Worm (Caenorhabditis elegans): ENCODE results near the gene ech-2.

The ech-2 gene

DNA sequence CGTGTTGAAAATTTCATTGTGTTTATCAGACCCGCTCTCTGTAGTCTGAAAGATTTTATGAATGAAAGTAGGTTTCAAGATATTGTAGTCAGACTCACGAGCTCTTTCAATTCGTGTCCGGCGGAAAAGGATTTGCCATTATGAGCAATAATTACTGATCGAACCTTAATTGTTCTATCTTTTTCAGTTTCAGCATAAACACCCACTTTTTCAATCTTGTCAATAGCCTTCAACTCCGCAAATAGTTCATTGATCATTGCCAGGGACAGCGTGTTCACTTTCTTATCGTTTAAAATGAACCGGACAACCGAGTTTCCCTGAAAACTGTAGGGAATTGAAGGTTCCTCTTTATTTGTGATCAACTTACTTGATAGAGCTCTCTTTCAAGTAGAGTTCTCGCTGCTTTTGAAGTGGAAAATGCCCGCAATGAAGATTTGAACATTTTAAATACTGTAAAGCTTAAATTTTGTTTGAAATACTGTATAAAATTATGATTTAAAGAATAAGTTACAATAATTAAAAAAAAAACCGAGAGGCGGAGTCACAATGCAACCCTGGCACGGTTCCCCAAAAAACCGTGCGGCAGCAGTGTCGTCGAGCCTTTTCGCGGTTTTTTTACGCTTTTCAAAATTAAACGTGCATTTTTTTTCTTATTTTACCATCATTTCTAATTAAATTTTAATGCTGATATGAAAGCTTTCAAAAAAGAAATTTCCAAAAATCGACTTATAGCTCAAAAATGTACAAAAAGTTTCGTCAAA, at the start of gene ech-2:
Gene ech-2 (minus strand): TSS at position 452 of the 761 bp plus-strand sequence.
- no peak for TF ChIP-seq unc-62 (GFP tag; optimal IDR thresholded peaks at IDR 0.05)
- no peak for TF ChIP-seq ces-1 (GFP tag; optimal IDR thresholded peaks at IDR 0.05)
- TF ChIP-seq elt-1 (tag; optimal IDR thresholded peaks at IDR 0.05; ENCODE audit: borderline replicate concordance, insufficient read depth), result no peak
- TF ChIP-seq elt-3 (tag; optimal IDR thresholded peaks at IDR 0.05), result no peak
- no peak for TF ChIP-seq bed-3 (GFP tag; optimal IDR thresholded peaks at IDR 0.05)
- TF ChIP-seq nhr-28 (tag; optimal IDR thresholded peaks at IDR 0.05), result no peak
- TF ChIP-seq ceh-39 (tag; optimal IDR thresholded peaks at IDR 0.05), result no peak
- no peak for TF ChIP-seq zip-8 (tag; optimal IDR thresholded peaks at IDR 0.05)
- no peak for TF ChIP-seq nhr-237 (tag; optimal IDR thresholded peaks at IDR 0.05)
- TF ChIP-seq ceh-43 (GFP tag; optimal IDR thresholded peaks at IDR 0.05), result no peak
- TF ChIP-seq flh-1 (GFP tag; optimal IDR thresholded peaks at IDR 0.05), result no peak
- TF ChIP-seq nhr-12 (tag; optimal IDR thresholded peaks at IDR 0.05), result no peak
- no peak for TF ChIP-seq lin-32 (GFP tag; optimal IDR thresholded peaks at IDR 0.05)
- no peak for TF ChIP-seq mls-2 (tag; optimal IDR thresholded peaks at IDR 0.05)
- no peak for TF ChIP-seq nhr-76 (tag; optimal IDR thresholded peaks at IDR 0.05)
- TF ChIP-seq ztf-11 (tag; optimal IDR thresholded peaks at IDR 0.05), result no peak
- no peak for TF ChIP-seq ham-2 (GFP tag; optimal IDR thresholded peaks at IDR 0.05)
- TF ChIP-seq mep-1 (tag; optimal IDR thresholded peaks at IDR 0.05), result peak; percentile 60
- peak; percentile 4 for TF ChIP-seq lsy-2 (tag; optimal IDR thresholded peaks at IDR 0.05)
- TF ChIP-seq snpc-4 (tag; optimal IDR thresholded peaks at IDR 0.05), result no peak
- TF ChIP-seq hlh-1 (tag; optimal IDR thresholded peaks at IDR 0.05), result peak; percentile 27

- TF ChIP-seq elt-1 (tag; optimal IDR thresholded peaks at IDR 0.05; ENCODE audit: borderline replicate concordance, insufficient read depth), result peak; percentile 5
- no peak for TF ChIP-seq nhr-76 (tag; optimal IDR thresholded peaks at IDR 0.05)
Measured at ce11 chrIV:11903676-11904075, 47.5 kb upstream of the ech-2 start.

- TF ChIP-seq nhr-28 (tag; optimal IDR thresholded peaks at IDR 0.05) (no peak), mls-2 (tag; optimal IDR thresholded peaks at IDR 0.05) (no peak), mep-1 (tag; optimal IDR thresholded peaks at IDR 0.05) (no peak), lin-32 (GFP tag; optimal IDR thresholded peaks at IDR 0.05) (no peak), flh-1 (GFP tag; optimal IDR thresholded peaks at IDR 0.05) (no peak), drap-1 (GFP tag; optimal IDR thresholded peaks at IDR 0.05) (no peak), tbx-8 (GFP tag; optimal IDR thresholded peaks at IDR 0.05) (no peak), sptf-1 (tag; optimal IDR thresholded peaks at IDR 0.05) (no peak), blmp-1 (tag; optimal IDR thresholded peaks at IDR 0.05) (no peak), pha-4 (tag; optimal IDR thresholded peaks at IDR 0.05) (no peak), elt-3 (tag; optimal IDR thresholded peaks at IDR 0.05) (no peak), ham-2 (GFP tag; optimal IDR thresholded peaks at IDR 0.05) (no peak)
Measured at ce11 chrIV:11902832-11903231, 46.7 kb upstream of the ech-2 start.

DNA sequence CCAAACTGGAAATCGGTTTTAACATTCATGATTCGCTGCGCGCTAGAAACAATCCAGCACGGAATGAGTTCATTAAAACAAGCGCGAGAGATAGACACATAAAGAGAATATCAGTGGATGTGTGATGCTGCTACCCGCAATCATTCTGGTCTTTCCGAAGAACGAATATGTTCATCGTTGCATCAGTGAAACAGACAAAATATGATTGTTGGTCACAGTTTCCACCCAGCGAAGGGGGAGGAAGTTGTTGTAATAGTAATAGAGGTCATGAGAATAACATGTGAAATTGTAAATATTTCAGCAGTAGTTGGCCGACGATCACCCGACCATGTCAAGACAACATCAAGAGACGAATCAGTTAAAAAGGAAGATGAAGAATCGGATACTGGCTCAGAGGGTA, 45.1 kb upstream of the ech-2 start:
- TF ChIP-seq mab-5 (tag; optimal IDR thresholded peaks at IDR 0.05) (no peak), nhr-12 (tag; optimal IDR thresholded peaks at IDR 0.05) (no peak), bed-3 (GFP tag; optimal IDR thresholded peaks at IDR 0.05) (no peak), lin-13 (tag; optimal IDR thresholded peaks at IDR 0.05) (no peak), nhr-28 (tag; optimal IDR thresholded peaks at IDR 0.05) (no peak), nhr-237 (tag; optimal IDR thresholded peaks at IDR 0.05) (no peak), blmp-1 (tag; optimal IDR thresholded peaks at IDR 0.05) (no peak), mls-2 (tag; optimal IDR thresholded peaks at IDR 0.05) (no peak), tbx-8 (GFP tag; optimal IDR thresholded peaks at IDR 0.05) (no peak), elt-3 (tag; optimal IDR thresholded peaks at IDR 0.05) (no peak), ces-1 (GFP tag; optimal IDR thresholded peaks at IDR 0.05) (no peak), nhr-76 (tag; optimal IDR thresholded peaks at IDR 0.05) (no peak), pha-4 (tag; optimal IDR thresholded peaks at IDR 0.05) (no peak)

DNA sequence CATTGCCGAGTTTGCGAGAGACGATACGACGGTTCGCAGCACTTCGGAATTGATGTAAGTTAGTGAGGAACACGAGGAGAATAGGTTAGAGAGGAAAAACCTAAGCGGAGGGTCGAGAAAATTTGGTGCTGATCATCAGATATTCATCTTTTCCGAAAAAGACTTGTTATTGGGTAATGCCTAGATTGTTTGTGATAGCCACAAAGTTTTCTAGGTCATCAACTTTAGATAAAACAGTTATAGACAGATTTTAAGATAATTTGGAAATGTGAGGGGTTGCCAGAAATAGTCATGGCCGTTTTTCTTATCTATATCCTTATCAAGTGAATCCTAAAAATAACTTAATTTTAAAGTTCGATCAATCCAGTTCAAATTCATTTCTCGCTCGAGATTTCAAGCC, 44.2 kb upstream of the ech-2 start:
- TF ChIP-seq sptf-1 (tag; optimal IDR thresholded peaks at IDR 0.05) (no peak), blmp-1 (tag; optimal IDR thresholded peaks at IDR 0.05) (no peak), nhr-28 (tag; optimal IDR thresholded peaks at IDR 0.05) (no peak), ces-1 (GFP tag; optimal IDR thresholded peaks at IDR 0.05) (no peak), flh-1 (GFP tag; optimal IDR thresholded peaks at IDR 0.05) (no peak), lin-32 (GFP tag; optimal IDR thresholded peaks at IDR 0.05) (no peak), elt-1 (tag; optimal IDR thresholded peaks at IDR 0.05; ENCODE audit: borderline replicate concordance, insufficient read depth) (peak; percentile 66), ceh-39 (tag; optimal IDR thresholded peaks at IDR 0.05) (no peak), ztf-11 (tag; optimal IDR thresholded peaks at IDR 0.05) (no peak)

Data from whole organism, mixed stage, embryonic.